Worm (Caenorhabditis elegans) whole organism, L4/young adult: Measurements from ENCODE around the gene nduv-2.

Experiments used
- W03F9.2 ChIP-seq: fragments of 150-350 bp; optimal IDR thresholded peaks from 2 replicates; lab custom pipeline; 2014; ENCODE audit warnings: missing biosample characterization, missing genetic modification characterization
- dao-5 ChIP-seq: sonication (generic microtip); optimal IDR thresholded peaks from 2 replicates; lab custom pipeline; 2016; ENCODE audit warnings: missing genotype, missing genetic modification characterization, moderate library complexity, missing compliant biosample characterization
- him-1 ChIP-seq: sonication (generic microtip); optimal IDR thresholded peaks from 2 replicates; lab custom pipeline; 2016; ENCODE audit warnings: missing genotype, missing genetic modification reagents, missing genetic modification characterization, missing compliant biosample characterization

- TF ChIP-seq dao-5 (tag; lab: Kevin White, UChicago), result no peak
- TF ChIP-seq him-1 (tag; lab: Kevin White, UChicago), result no peak
- TF ChIP-seq W03F9.2, result no peak
Measured at ce11 chrV:13638040-13638439, 12.7 kb upstream of the nduv-2 start.
